Fruit fly (Drosophila melanogaster): ENCODE measurements around the gene CG12012.

The CG12012 gene

dm6 chr3L:3376551-3376950 is at the start of gene CG12012:
TSS of gene CG12012 (plus strand) at chr3L:3376757.
- peak; percentile 64 for TF ChIP-seq CG17801 (GFP tag; optimal IDR thresholded peaks at IDR 0.05; ENCODE audit: partially characterized antibody)

dm6 chr3L:3328771-3329170 is 47.8 kb upstream of the CG12012 start, which contains the start of gene Strip:
TSS of gene Strip (minus strand) at chr3L:3328871.
- TF ChIP-seq CG17801 (GFP tag; optimal IDR thresholded peaks at IDR 0.05; ENCODE audit: partially characterized antibody), result no peak

dm6 chr3L:3329763-3330162 is 46.8 kb upstream of the CG12012 start, which contains the start of gene CG14961:
TSS of gene CG14961 (plus strand) at chr3L:3330063.
- no peak for TF ChIP-seq CG17801 (GFP tag; optimal IDR thresholded peaks at IDR 0.05; ENCODE audit: partially characterized antibody)

- TF ChIP-seq CG17801 (GFP tag; optimal IDR thresholded peaks at IDR 0.05; ENCODE audit: partially characterized antibody), result peak; percentile 37
Observed at dm6 chr3L:3334784-3335183, 41.8 kb upstream of the CG12012 start, which contains the start of gene CG14969. TSS of gene CG14969 (minus strand) at chr3L:3334978.

dm6 chr3L:3335688-3336087 is 40.9 kb upstream of the CG12012 start, which contains the start of gene Drsl1:
TSS of gene Drsl1 (minus strand) at chr3L:3335788.
- TF ChIP-seq CG17801 (GFP tag; optimal IDR thresholded peaks at IDR 0.05; ENCODE audit: partially characterized antibody), result no peak

dm6 chr3L:3336368-3337164 is 40.0 kb upstream of the CG12012 start, which contains the start of the genes Drsl6 and kst:
TSS of gene Drsl6 (minus strand) at chr3L:3336418.
TSS of gene kst (plus strand) at chr3L:3336860.
- peak; percentile 87 for TF ChIP-seq CG17801 (GFP tag; optimal IDR thresholded peaks at IDR 0.05; ENCODE audit: partially characterized antibody)

dm6 chr3L:3337345-3337928 is 39.1 kb upstream of the CG12012 start:
- no peak for TF ChIP-seq CG17801 (GFP tag; optimal IDR thresholded peaks at IDR 0.05; ENCODE audit: partially characterized antibody)

dm6 chr3L:3338028-3338855 is 38.3 kb upstream of the CG12012 start:
- no peak for TF ChIP-seq CG17801 (GFP tag; optimal IDR thresholded peaks at IDR 0.05; ENCODE audit: partially characterized antibody)

- no peak for TF ChIP-seq CG17801 (GFP tag; optimal IDR thresholded peaks at IDR 0.05; ENCODE audit: partially characterized antibody)
Observed at dm6 chr3L:3338882-3339590, 37.5 kb upstream of the CG12012 start.

- peak; percentile 11 for TF ChIP-seq CG17801 (GFP tag; optimal IDR thresholded peaks at IDR 0.05; ENCODE audit: partially characterized antibody)
Observed at dm6 chr3L:3339695-3340226, 36.8 kb upstream of the CG12012 start.

dm6 chr3L:3342307-3342940 is 34.1 kb upstream of the CG12012 start:
- no peak for TF ChIP-seq CG17801 (GFP tag; optimal IDR thresholded peaks at IDR 0.05; ENCODE audit: partially characterized antibody)

dm6 chr3L:3343260-3343659 is 33.3 kb upstream of the CG12012 start:
- no peak for TF ChIP-seq CG17801 (GFP tag; optimal IDR thresholded peaks at IDR 0.05; ENCODE audit: partially characterized antibody)

dm6 chr3L:3344528-3344927 is 32.0 kb upstream of the CG12012 start:
- no peak for TF ChIP-seq CG17801 (GFP tag; optimal IDR thresholded peaks at IDR 0.05; ENCODE audit: partially characterized antibody)

- TF ChIP-seq CG17801 (GFP tag; optimal IDR thresholded peaks at IDR 0.05; ENCODE audit: partially characterized antibody), result no peak
Observed at dm6 chr3L:3346294-3346693, 30.3 kb upstream of the CG12012 start.
